Worm (Caenorhabditis elegans) whole organism, L3 larva: ENCODE results near the gene Y4C6B.2.

Experiments used
- egl-27 ChIP-seq: sonication (generic microtip); optimal IDR thresholded peaks from 4 replicates; lab custom pipeline; 2017; ENCODE audit warnings: missing biosample characterization, missing genetic modification reagents, missing genetic modification characterization
- elt-1 ChIP-seq: fragments of 150-350 bp; optimal IDR thresholded peaks from 2 replicates; lab custom pipeline; 2014; ENCODE audit warnings: missing biosample characterization, missing genetic modification characterization
- elt-3 ChIP-seq, 3 experiments: fragments of 150-350 bp in 1 of 3; sonication (generic microtip) in 2 of 3; optimal IDR thresholded peaks; 2 replicates in 2 of 3; 4 replicates in 1 of 3; lab custom pipeline; 2014 to 2017; ENCODE audit warnings: missing biosample characterization in 3 of 3, missing genetic modification characterization in 3 of 3
- nhr-237 ChIP-seq: fragments of 150-350 bp; optimal IDR thresholded peaks from 2 replicates; lab custom pipeline; 2014; ENCODE audit warnings: missing biosample characterization, missing genetic modification characterization
- nhr-28 ChIP-seq: fragments of 150-350 bp; optimal IDR thresholded peaks from 2 replicates; lab custom pipeline; 2014; ENCODE audit warnings: missing biosample characterization, missing genetic modification characterization
- nhr-76 ChIP-seq: fragments of 150-350 bp; sonication (generic microtip); optimal IDR thresholded peaks from 5 replicates; lab custom pipeline; 2014; ENCODE audit warnings: missing biosample characterization, missing genetic modification characterization
- pha-4 ChIP-seq: fragments of 150-350 bp; optimal IDR thresholded peaks from 2 replicates; lab custom pipeline; 2014; ENCODE audit warnings: missing biosample characterization, missing genetic modification reagents, missing genetic modification characterization
- pqm-1 ChIP-seq: fragments of 150-350 bp; optimal IDR thresholded peaks from 2 replicates; lab custom pipeline; 2017; ENCODE audit warnings: missing biosample characterization, missing genetic modification characterization, inconsistent platforms

- no peak for TF ChIP-seq nhr-237 (tag; lab: Kevin White, UChicago)
- no peak for TF ChIP-seq nhr-76 (tag; lab: Kevin White, UChicago)
- TF ChIP-seq elt-3 (tag; optimal IDR thresholded peaks at IDR 0.05; lab: Kevin White, UChicago) = no peak
- TF ChIP-seq pqm-1 (tag; lab: Kevin White, UChicago) = no peak
- no peak for TF ChIP-seq nhr-28
- TF ChIP-seq egl-27 (tag; lab: Kevin White, UChicago) = no peak
- no peak for TF ChIP-seq pha-4
- TF ChIP-seq elt-1 (tag; lab: Kevin White, UChicago) = no peak
Observed at ce11 chrIV:5382609-5383008, 43.2 kb downstream of the Y4C6B.2 start, which contains the start of gene F41H10.1.
